ENCODE assay signal across 4 worm cellular contexts in the genomic region with DNA sequence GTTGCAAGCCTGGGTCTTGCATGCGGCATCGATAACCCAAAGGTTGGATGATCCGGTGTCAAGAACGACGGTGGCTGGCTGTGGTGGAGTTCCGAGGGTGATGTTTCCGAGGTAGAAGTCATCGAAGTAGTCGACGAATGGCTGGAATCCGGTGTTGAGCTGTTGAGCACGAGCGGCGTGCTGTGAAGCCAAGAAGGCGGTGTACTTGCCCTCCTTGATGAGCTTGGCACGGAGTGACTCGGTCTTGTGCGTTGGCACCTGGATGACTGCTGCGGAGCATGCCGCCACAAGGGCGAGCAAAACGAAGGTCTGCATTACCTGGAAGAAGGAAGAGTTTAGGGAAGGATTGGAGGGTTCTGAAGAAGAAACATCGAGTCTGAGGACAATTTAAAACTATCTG.
TF ChIP-seq lines count a peak whose summit lies in the region.

A gene (minus strand): TSS at position 315 of the 400 bp plus-strand sequence.

TF ChIP-seq in whole organism, L2 larva, 48 proteins besides CTCF, POLR2A, EP300 and RAD21:
- no peak for TF ChIP-seq lin-13 (GFP tag; optimal IDR thresholded peaks at IDR 0.05; lab: Kevin White, UChicago)
- peak; percentile 10 for TF ChIP-seq nhr-129 (tag; optimal IDR thresholded peaks at IDR 0.05; lab: Kevin White, UChicago)
- no peak for TF ChIP-seq nhr-77 (tag; optimal IDR thresholded peaks at IDR 0.05; lab: Kevin White, UChicago)
- TF ChIP-seq elt-1 (tag; optimal IDR thresholded peaks at IDR 0.05; lab: Kevin White, UChicago) = no peak
- TF ChIP-seq Y55F3AM.14 (GFP tag; optimal IDR thresholded peaks at IDR 0.05; lab: Kevin White, UChicago) = peak; percentile 9
- TF ChIP-seq F13H6.1 (tag; optimal IDR thresholded peaks at IDR 0.05; lab: Kevin White, UChicago) = no peak
- TF ChIP-seq nhr-21 (tag; optimal IDR thresholded peaks at IDR 0.05; lab: Kevin White, UChicago) = no peak
- TF ChIP-seq unc-39 (tag; optimal IDR thresholded peaks at IDR 0.05; lab: Kevin White, UChicago) = no peak
- TF ChIP-seq gmeb-1 (tag; optimal IDR thresholded peaks at IDR 0.05; lab: Kevin White, UChicago) = peak; percentile 24
- TF ChIP-seq sem-4 (tag; optimal IDR thresholded peaks at IDR 0.05; lab: Kevin White, UChicago) = no peak
- no peak for TF ChIP-seq ceh-82 (tag; optimal IDR thresholded peaks at IDR 0.05; lab: Kevin White, UChicago)

TF ChIP-seq in whole organism, L4 larva, 104 proteins besides CTCF, POLR2A, EP300 and RAD21 (continues in another document):
- TF ChIP-seq jun-1 (tag; optimal IDR thresholded peaks at IDR 0.05; lab: Kevin White, UChicago) = no peak
- TF ChIP-seq nhr-6 (tag; optimal IDR thresholded peaks at IDR 0.05; lab: Kevin White, UChicago) = no peak
- TF ChIP-seq nhr-28 (tag; optimal IDR thresholded peaks at IDR 0.05; lab: Kevin White, UChicago) = no peak
- TF ChIP-seq cey-2 (tag; optimal IDR thresholded peaks at IDR 0.05; lab: Kevin White, UChicago; ENCODE audit: borderline replicate concordance, insufficient read depth) = no peak
- no peak for TF ChIP-seq ceh-44 (GFP tag; IDR thresholded peaks at IDR 0.05; lab: Robert Waterston, UW)
- TF ChIP-seq Y5F2A.4 (GFP tag; optimal IDR thresholded peaks at IDR 0.05; lab: Kevin White, UChicago) = no peak
- TF ChIP-seq snpc-4 (tag; optimal IDR thresholded peaks at IDR 0.05; lab: Kevin White, UChicago) = no peak
- TF ChIP-seq rbr-2 (tag; optimal IDR thresholded peaks at IDR 0.05; lab: Kevin White, UChicago) = no peak
- no peak for TF ChIP-seq ceh-82 (tag; optimal IDR thresholded peaks at IDR 0.05; lab: Kevin White, UChicago)
- no peak for TF ChIP-seq mxl-2 (GFP tag; conservative IDR thresholded peaks at IDR 0.05; lab: Robert Waterston, UW)
- TF ChIP-seq arid-1 (GFP tag; conservative IDR thresholded peaks at IDR 0.05; lab: Robert Waterston, UW) = peak; percentile 63; the same call in 1 of the 2 replicates
- TF ChIP-seq ctbp-1 (GFP tag; IDR thresholded peaks at IDR 0.05; lab: Robert Waterston, UW) = no peak
- no peak for TF ChIP-seq fos-1 (tag; optimal IDR thresholded peaks at IDR 0.05; lab: Kevin White, UChicago)
- TF ChIP-seq madf-9 (GFP tag; conservative IDR thresholded peaks at IDR 0.05; lab: Robert Waterston, UW) = no peak
- TF ChIP-seq duxl-1 (tag; optimal IDR thresholded peaks at IDR 0.05; lab: Kevin White, UChicago; ENCODE audit: poor library complexity) = no peak
- no peak for TF ChIP-seq fkh-10 (GFP tag; optimal IDR thresholded peaks at IDR 0.05; lab: Kevin White, UChicago)
- TF ChIP-seq F10B5.3 (tag; optimal IDR thresholded peaks at IDR 0.05; lab: Kevin White, UChicago) = no peak
- no peak for TF ChIP-seq tag-97 (GFP tag; IDR thresholded peaks at IDR 0.05; lab: Robert Waterston, UW)
- no peak for TF ChIP-seq nhr-10 (tag; optimal IDR thresholded peaks at IDR 0.05; lab: Kevin White, UChicago)
- no peak for TF ChIP-seq F26F4.8 (GFP tag; conservative IDR thresholded peaks at IDR 0.05; lab: Robert Waterston, UW)
- no peak for TF ChIP-seq ZK337.2 (GFP tag; IDR thresholded peaks at IDR 0.05; lab: Robert Waterston, UW)
- TF ChIP-seq Y75B8A.6 (GFP tag; IDR thresholded peaks at IDR 0.05; lab: Robert Waterston, UW) = no peak
- TF ChIP-seq mep-1 (tag; optimal IDR thresholded peaks at IDR 0.05; lab: Kevin White, UChicago) = no peak
- no peak for TF ChIP-seq attf-4 (tag; optimal IDR thresholded peaks at IDR 0.05; lab: Kevin White, UChicago)
- TF ChIP-seq lin-38 (GFP tag; IDR thresholded peaks at IDR 0.05; lab: Robert Waterston, UW) = no peak
- TF ChIP-seq nhr-25 (tag; optimal IDR thresholded peaks at IDR 0.05; lab: Kevin White, UChicago; ENCODE audit: borderline replicate concordance, insufficient read depth) = no peak

TF ChIP-seq in whole organism, mixed stage, embryonic, 35 proteins besides CTCF, POLR2A, EP300 and RAD21:
- TF ChIP-seq unc-39 (tag; optimal IDR thresholded peaks at IDR 0.05; lab: Kevin White, UChicago) = no peak
- peak; percentile 26 for TF ChIP-seq drap-1 (GFP tag; optimal IDR thresholded peaks at IDR 0.05; lab: Kevin White, UChicago)
TF ChIP-seq in whole organism, mixed stage, embryonic: peak in this region for 1.

TF ChIP-seq in whole organism, young adult, 124 proteins besides CTCF, POLR2A, EP300 and RAD21:
- peak; percentile 47 for TF ChIP-seq dox-1 (GFP tag; IDR thresholded peaks at IDR 0.05; lab: Robert Waterston, UW)
- TF ChIP-seq F52B5.7 (tag; optimal IDR thresholded peaks at IDR 0.05; lab: Kevin White, UChicago) = no peak
- TF ChIP-seq ekl-4 (GFP tag; IDR thresholded peaks at IDR 0.05; lab: Robert Waterston, UW) = no peak
- TF ChIP-seq nhr-90 (tag; optimal IDR thresholded peaks at IDR 0.05; lab: Kevin White, UChicago) = peak; percentile 24
- TF ChIP-seq cebp-1 (GFP tag; IDR thresholded peaks at IDR 0.05; lab: Robert Waterston, UW) = no peak
- TF ChIP-seq cebp-1 (tag; optimal IDR thresholded peaks at IDR 0.05; lab: Kevin White, UChicago) = peak; percentile 30
- peak; percentile 53 for TF ChIP-seq atf-7 (tag; optimal IDR thresholded peaks at IDR 0.05; lab: Kevin White, UChicago)
- no peak for TF ChIP-seq ZK185.1 (tag; optimal IDR thresholded peaks at IDR 0.05; lab: Kevin White, UChicago; ENCODE audit: poor library complexity, severe bottlenecking)
- no peak for TF ChIP-seq egl-18 (GFP tag; IDR thresholded peaks at IDR 0.05; lab: Robert Waterston, UW)
- 0 out of 2 replicates have a peak, but pooled peaks have one; percentile 8 for TF ChIP-seq cebp-2 (GFP tag; IDR thresholded peaks at IDR 0.05; lab: Robert Waterston, UW)
- TF ChIP-seq attf-5 (GFP tag; optimal IDR thresholded peaks at IDR 0.05; lab: Kevin White, UChicago) = no peak
- TF ChIP-seq Y53G8AR.9 (GFP tag; conservative IDR thresholded peaks at IDR 0.05; lab: Robert Waterston, UW) = peak; percentile 35; the same call in 1 of the 2 replicates
- no peak for TF ChIP-seq tbp1 (GFP tag; optimal IDR thresholded peaks at IDR 0.05; lab: Kevin White, UChicago)
- no peak for TF ChIP-seq attf-6 (GFP tag; IDR thresholded peaks at IDR 0.05; lab: Robert Waterston, UW)
- no peak for TF ChIP-seq lag-1 (GFP tag; IDR thresholded peaks at IDR 0.05; lab: Robert Waterston, UW)
- no peak for TF ChIP-seq nhr-27 (tag; optimal IDR thresholded peaks at IDR 0.05; lab: Kevin White, UChicago)
- no peak for TF ChIP-seq D2030.7 (GFP tag; IDR thresholded peaks at IDR 0.05; lab: Robert Waterston, UW)
- TF ChIP-seq C06A6.2 (GFP tag; conservative IDR thresholded peaks at IDR 0.05; lab: Robert Waterston, UW) = peak; percentile 36; the same call in 1 of the 2 replicates
- peak; percentile 54; the same call in 1 of the 2 replicates for TF ChIP-seq egrh-3 (GFP tag; IDR thresholded peaks at IDR 0.05; lab: Robert Waterston, UW)
- TF ChIP-seq athp-1 (tag; optimal IDR thresholded peaks at IDR 0.05; lab: Kevin White, UChicago) = peak; percentile 10
- TF ChIP-seq ama-1 (optimal IDR thresholded peaks at IDR 0.05; lab: Kevin White, UChicago) = no peak
- TF ChIP-seq ama-1 (GFP tag; optimal IDR thresholded peaks at IDR 0.05; lab: Kevin White, UChicago) = no peak
- no peak for TF ChIP-seq T07F8.4 (tag; optimal IDR thresholded peaks at IDR 0.05; lab: Kevin White, UChicago)
- no peak for TF ChIP-seq attf-3 (GFP tag; conservative IDR thresholded peaks at IDR 0.05; lab: Robert Waterston, UW)
- no peak for TF ChIP-seq dpff-1 (tag; optimal IDR thresholded peaks at IDR 0.05; lab: Kevin White, UChicago)
- TF ChIP-seq ceh-91 (GFP tag; IDR thresholded peaks at IDR 0.05; lab: Robert Waterston, UW) = no peak
- no peak for TF ChIP-seq chd-7 (tag; optimal IDR thresholded peaks at IDR 0.05; lab: Kevin White, UChicago)
- peak; percentile 16 for TF ChIP-seq lin-54 (GFP tag; optimal IDR thresholded peaks at IDR 0.05; lab: Kevin White, UChicago)
- TF ChIP-seq pbrm-1 (GFP tag; IDR thresholded peaks at IDR 0.05; lab: Robert Waterston, UW) = no peak
- TF ChIP-seq zfh-2 (GFP tag; conservative IDR thresholded peaks at IDR 0.05; lab: Robert Waterston, UW) = peak; percentile 40
- no peak for TF ChIP-seq nfya-1 (tag; optimal IDR thresholded peaks at IDR 0.05; lab: Kevin White, UChicago; ENCODE audit: borderline replicate concordance, insufficient read depth)
- TF ChIP-seq aptf-2 (GFP tag; conservative IDR thresholded peaks at IDR 0.05; lab: Robert Waterston, UW) = no peak
- TF ChIP-seq madf-3 (GFP tag; IDR thresholded peaks at IDR 0.05; lab: Robert Waterston, UW) = 0 out of 2 replicates have a peak, but pooled peaks have one; percentile 3
- TF ChIP-seq let-607 (tag; optimal IDR thresholded peaks at IDR 0.05; lab: Kevin White, UChicago) = peak in 1 of 2 experiments; percentile 32
- peak; percentile 52; the same call in 1 of the 2 replicates for TF ChIP-seq Y95B8A.8 (GFP tag; IDR thresholded peaks at IDR 0.05; lab: Robert Waterston, UW)
- TF ChIP-seq ztf-28 (GFP tag; IDR thresholded peaks at IDR 0.05; lab: Robert Waterston, UW) = peak; percentile 38; the same call in 1 of the 2 replicates
- no peak for TF ChIP-seq ceh-58 (GFP tag; IDR thresholded peaks at IDR 0.05; lab: Robert Waterston, UW)
- TF ChIP-seq hmg-1.2 (GFP tag; IDR thresholded peaks at IDR 0.05; lab: Robert Waterston, UW) = 0 out of 2 replicates have a peak, but pooled peaks have one; percentile 12
- TF ChIP-seq B0336.3 (GFP tag; IDR thresholded peaks at IDR 0.05; lab: Robert Waterston, UW) = peak; percentile 32; the same call in 1 of the 2 replicates
- peak; percentile 65 for TF ChIP-seq zim-3 (tag; optimal IDR thresholded peaks at IDR 0.05; lab: Kevin White, UChicago)
- TF ChIP-seq ztf-22 (GFP tag; optimal IDR thresholded peaks at IDR 0.05; lab: Kevin White, UChicago) = no peak
- TF ChIP-seq ceh-100 (GFP tag; IDR thresholded peaks at IDR 0.05; lab: Robert Waterston, UW) = no peak
- TF ChIP-seq him-1 (tag; optimal IDR thresholded peaks at IDR 0.05; lab: Kevin White, UChicago) = no peak
- no peak for TF ChIP-seq bed-1 (GFP tag; IDR thresholded peaks at IDR 0.05; lab: Robert Waterston, UW)
